Fruit fly (Drosophila melanogaster): Measurements from ENCODE around the gene Sfp33A3.
A peak's percentile ranks its signal among the peaks of the same experiment; 100 is the strongest.

Sfp33A3 gene

dm6 chr2L:11839612-11840011 is at the start of gene Sfp33A3:
Sfp33A3 (plus strand) TSS chr2L:11839912.
- no peak for TF ChIP-seq CG17801 (GFP tag; optimal IDR thresholded peaks at IDR 0.05; ENCODE audit: partially characterized antibody)

dm6 chr2L:11792265-11792664 is 47.4 kb upstream of the Sfp33A3 start, which contains the start of gene Tsp33B:
Tsp33B (minus strand) TSS chr2L:11792365.
- TF ChIP-seq CG17801 (GFP tag; optimal IDR thresholded peaks at IDR 0.05; ENCODE audit: partially characterized antibody) = no peak

- TF ChIP-seq CG17801 (GFP tag; optimal IDR thresholded peaks at IDR 0.05; ENCODE audit: partially characterized antibody) = no peak
These were observed 45.7 kb upstream of the Sfp33A3 start, which contains the start of gene CG14937 for dm6 chr2L:11793986-11794385. CG14937 (minus strand) TSS chr2L:11794086.

dm6 chr2L:11797127-11797526 is 42.6 kb upstream of the Sfp33A3 start:
- no peak for TF ChIP-seq CG17801 (GFP tag; optimal IDR thresholded peaks at IDR 0.05; ENCODE audit: partially characterized antibody)

dm6 chr2L:11804228-11805044 is 35.3 kb upstream of the Sfp33A3 start:
- TF ChIP-seq CG17801 (GFP tag; optimal IDR thresholded peaks at IDR 0.05; ENCODE audit: partially characterized antibody) = no peak

dm6 chr2L:11806022-11806700 is 33.6 kb upstream of the Sfp33A3 start:
- no peak for TF ChIP-seq CG17801 (GFP tag; optimal IDR thresholded peaks at IDR 0.05; ENCODE audit: partially characterized antibody)

dm6 chr2L:11806701-11807674 is 32.7 kb upstream of the Sfp33A3 start:
- TF ChIP-seq CG17801 (GFP tag; optimal IDR thresholded peaks at IDR 0.05; ENCODE audit: partially characterized antibody) = peak; percentile 51

- peak; percentile 48 for TF ChIP-seq CG17801 (GFP tag; optimal IDR thresholded peaks at IDR 0.05; ENCODE audit: partially characterized antibody)
These were observed 31.9 kb upstream of the Sfp33A3 start for dm6 chr2L:11807697-11808226.

dm6 chr2L:11808327-11808701 is 31.4 kb upstream of the Sfp33A3 start:
- TF ChIP-seq CG17801 (GFP tag; optimal IDR thresholded peaks at IDR 0.05; ENCODE audit: partially characterized antibody) = no peak

dm6 chr2L:11808702-11809583 is 30.8 kb upstream of the Sfp33A3 start, which contains the start of gene crol:
crol (minus strand) TSS chr2L:11809438.
- no peak for TF ChIP-seq CG17801 (GFP tag; optimal IDR thresholded peaks at IDR 0.05; ENCODE audit: partially characterized antibody)

- no peak for TF ChIP-seq CG17801 (GFP tag; optimal IDR thresholded peaks at IDR 0.05; ENCODE audit: partially characterized antibody)
These were observed 29.9 kb upstream of the Sfp33A3 start for dm6 chr2L:11809823-11810222.

- no peak for TF ChIP-seq CG17801 (GFP tag; optimal IDR thresholded peaks at IDR 0.05; ENCODE audit: partially characterized antibody)
These were observed 26.7 kb upstream of the Sfp33A3 start for dm6 chr2L:11812781-11813664.

- no peak for TF ChIP-seq CG17801 (GFP tag; optimal IDR thresholded peaks at IDR 0.05; ENCODE audit: partially characterized antibody)
These were observed 26.0 kb upstream of the Sfp33A3 start, which contains the start of gene CycY for dm6 chr2L:11813665-11814087. CycY (minus strand) TSS chr2L:11813780.
